Worm (Caenorhabditis elegans) whole organism, L4/young adult: ENCODE measurements around the gene ZK177.3.

Experiments used
- W03F9.2 ChIP-seq: fragments of 150-350 bp; optimal IDR thresholded peaks from 2 replicates; lab custom pipeline; 2014; ENCODE audit warnings: missing biosample characterization, missing genetic modification characterization
- him-1 ChIP-seq: sonication (generic microtip); optimal IDR thresholded peaks from 2 replicates; lab custom pipeline; 2016; ENCODE audit warnings: missing genotype, missing genetic modification reagents, missing genetic modification characterization, missing compliant biosample characterization

DNA sequence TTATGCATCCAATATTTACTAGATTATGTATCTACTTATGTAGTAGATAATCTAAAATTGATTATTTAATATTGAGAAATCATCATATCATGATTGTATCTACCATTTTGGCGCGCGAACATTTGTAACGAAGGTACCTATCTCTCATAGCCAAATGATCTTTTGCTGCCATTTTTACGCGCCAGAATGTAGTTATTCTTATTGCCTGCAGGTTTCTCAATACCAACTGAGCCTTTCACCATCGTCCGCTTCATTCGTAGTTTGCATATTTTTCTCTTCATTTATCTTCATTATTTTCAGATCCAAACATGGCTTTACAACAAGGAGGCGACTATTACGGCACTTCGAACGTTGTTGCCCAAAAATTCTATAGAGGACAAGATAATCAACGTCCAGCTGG is 12.2 kb downstream of the ZK177.3 start, which contains the start of gene ZK177.1:
- no peak for TF ChIP-seq W03F9.2 (tag; lab: Kevin White, UChicago)
- TF ChIP-seq him-1: no peak
